Worm (Caenorhabditis elegans) whole organism, mixed stage, embryonic: ENCODE measurements around the gene srab-11.

Experiments
- ceh-43 ChIP-seq: fragments of 200-800 bp; sonication (Bioruptor generic); optimal IDR thresholded peaks from 2 replicates; lab custom pipeline; 2018; ENCODE audit warnings: mild to moderate bottlenecking, missing genetic modification characterization, moderate library complexity, missing compliant biosample characterization
- ces-1 ChIP-seq: fragments of 150-350 bp; optimal IDR thresholded peaks from 2 replicates; lab custom pipeline; 2014; ENCODE audit warnings: missing biosample characterization, missing genetic modification reagents, missing genetic modification characterization
- ham-2 ChIP-seq: fragments of 200-800 bp; sonication (Bioruptor generic); optimal IDR thresholded peaks from 2 replicates; lab custom pipeline; 2018; ENCODE audit warnings: mild to moderate bottlenecking, missing genetic modification characterization, missing compliant biosample characterization
- lsy-2 ChIP-seq: fragments of 150-350 bp; optimal IDR thresholded peaks from 2 replicates; lab custom pipeline; 2014; ENCODE audit warnings: missing biosample characterization, missing genetic modification characterization
- mep-1 ChIP-seq: fragments of 150-350 bp; optimal IDR thresholded peaks from 2 replicates; lab custom pipeline; 2017; ENCODE audit warnings: missing biosample characterization, missing genetic modification reagents, missing genetic modification characterization, inconsistent platforms
- nhr-237 ChIP-seq: fragments of 150-350 bp; optimal IDR thresholded peaks from 2 replicates; lab custom pipeline; 2014; ENCODE audit warnings: missing biosample characterization, missing genetic modification characterization
- nhr-76 ChIP-seq: sonication (generic microtip); optimal IDR thresholded peaks from 2 replicates; lab custom pipeline; 2017; ENCODE audit warnings: missing biosample characterization, missing genetic modification characterization
- sem-2 ChIP-seq: fragments of 200-800 bp; sonication (Bioruptor generic); optimal IDR thresholded peaks from 2 replicates; lab custom pipeline; 2018; ENCODE audit warnings: mild to moderate bottlenecking, missing genetic modification characterization, missing compliant biosample characterization

DNA sequence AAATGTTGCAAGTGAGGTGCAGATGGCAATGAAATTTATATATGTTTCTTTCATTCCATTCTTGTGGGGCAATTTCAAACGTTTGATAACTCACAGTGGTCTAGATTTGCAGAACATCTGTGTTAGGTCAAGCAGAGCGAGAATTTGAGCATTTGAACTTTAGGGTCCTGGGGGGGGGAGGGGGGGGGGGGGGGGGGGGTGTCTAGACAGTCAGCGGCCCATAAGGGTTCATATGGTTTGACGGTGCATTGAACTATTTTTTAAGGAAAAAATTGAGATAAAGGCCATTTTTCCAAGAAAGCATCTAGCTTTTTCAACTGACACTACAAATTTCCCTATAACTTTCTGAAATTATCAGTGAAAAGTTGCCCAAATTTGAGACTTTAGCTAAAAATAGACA is 39.0 kb upstream of the srab-11 start:
- TF ChIP-seq nhr-237 (no peak), ceh-43 (no peak), mep-1 (no peak), ham-2 (GFP tag; lab: Kevin White, UChicago) (no peak), ces-1 (no peak), nhr-76 (tag; lab: Kevin White, UChicago) (no peak), sem-2 (GFP tag; lab: Kevin White, UChicago) (no peak), lsy-2 (tag; lab: Kevin White, UChicago) (no peak)
